Worm (Caenorhabditis elegans) whole organism, L1 larva: Measurements from ENCODE around the gene usp-50.

Source experiments
- C04F5.9 ChIP-seq: sonication (generic microtip); optimal IDR thresholded peaks from 2 replicates; lab custom pipeline; 2016; ENCODE audit warnings: missing genetic modification characterization, missing compliant biosample characterization
- C16A3.4 ChIP-seq: fragments of 150-350 bp; optimal IDR thresholded peaks from 2 replicates; lab custom pipeline; 2014; ENCODE audit warnings: missing biosample characterization, missing genetic modification characterization
- Y116A8C.19 ChIP-seq: sonication (generic microtip); optimal IDR thresholded peaks from 2 replicates; lab custom pipeline; 2016; ENCODE audit warnings: missing compliant biosample characterization, missing genetic modification characterization, borderline replicate concordance
- ceh-8 ChIP-seq: fragments of 200-800 bp; sonication (Bioruptor generic); optimal IDR thresholded peaks from 2 replicates; lab custom pipeline; 2018; ENCODE audit warnings: mild to moderate bottlenecking, missing genetic modification characterization, moderate library complexity, missing compliant biosample characterization
- ces-1 ChIP-seq: fragments of 150-350 bp; optimal IDR thresholded peaks from 2 replicates; lab custom pipeline; 2014; ENCODE audit warnings: missing biosample characterization, missing genetic modification reagents, missing genetic modification characterization
- dsc-1 ChIP-seq: sonication (generic microtip); optimal IDR thresholded peaks from 2 replicates; lab custom pipeline; 2016; ENCODE audit warnings: mild to moderate bottlenecking, missing genetic modification characterization, missing compliant biosample characterization
- egl-13 ChIP-seq: sonication (generic microtip); optimal IDR thresholded peaks from 2 replicates; lab custom pipeline; 2016; ENCODE audit warnings: missing genotype, missing genetic modification reagents, missing genetic modification characterization, missing compliant biosample characterization
- egl-27 ChIP-seq, 2 experiments: fragments of 150-350 bp in 1 of 2; sonication (generic microtip); optimal IDR thresholded peaks; 3 replicates each; lab custom pipeline; 2017 to 2018; ENCODE audit warnings: missing biosample characterization in 2 of 2, missing genetic modification characterization in 2 of 2, missing genetic modification reagents in 2 of 2
- elt-3 ChIP-seq, 6 experiments: fragments of 150-350 bp in 1 of 6; sonication (generic microtip); optimal IDR thresholded peaks; 2 replicates each; lab custom pipeline; 2017 to 2018; ENCODE audit warnings: missing biosample characterization in 6 of 6, missing genetic modification characterization in 6 of 6, inconsistent platforms in 1 of 6
- ets-5 ChIP-seq: fragments of 200-800 bp; sonication (Bioruptor generic); IDR thresholded peaks from 2 replicates; pipeline ENCODE4 v1.3.6; 2022; ENCODE audit warnings: missing genetic modification characterization, missing compliant biosample characterization
- fkh-10 ChIP-seq: sonication (generic microtip); optimal IDR thresholded peaks from 2 replicates; lab custom pipeline; 2017; ENCODE audit warnings: missing biosample characterization, missing genetic modification reagents, missing genetic modification characterization
- fkh-4 ChIP-seq: sonication (generic microtip); optimal IDR thresholded peaks from 2 replicates; lab custom pipeline; 2016; ENCODE audit warnings: missing compliant biosample characterization, missing genetic modification characterization, borderline replicate concordance
- fkh-8 ChIP-seq: sonication (generic microtip); optimal IDR thresholded peaks from 2 replicates; lab custom pipeline; 2016; ENCODE audit warnings: mild to moderate bottlenecking, missing genetic modification characterization, missing compliant biosample characterization
- grh-1 ChIP-seq: fragments of 200-800 bp; sonication (Bioruptor generic); IDR thresholded peaks from 2 replicates; pipeline ENCODE4 v1.3.6; 2022; ENCODE audit warnings: missing genetic modification reagents, missing genetic modification characterization, missing compliant biosample characterization
- hlh-4 ChIP-seq: sonication (generic microtip); optimal IDR thresholded peaks from 2 replicates; lab custom pipeline; 2016; ENCODE audit warnings: mild to moderate bottlenecking, missing genetic modification characterization, missing compliant biosample characterization
- isw-1 ChIP-seq: fragments of 200-800 bp; sonication (Bioruptor generic); IDR thresholded peaks from 2 replicates; pipeline ENCODE4 v1.3.6; 2022; ENCODE audit warnings: missing genetic modification characterization, missing compliant biosample characterization
- jun-1 ChIP-seq: fragments of 150-350 bp; optimal IDR thresholded peaks from 2 replicates; lab custom pipeline; 2014; ENCODE audit warnings: missing biosample characterization, missing genetic modification reagents, missing genetic modification characterization
- lin-13 ChIP-seq: fragments of 150-350 bp; optimal IDR thresholded peaks from 2 replicates; lab custom pipeline; 2014; ENCODE audit warnings: missing biosample characterization, missing genetic modification reagents, missing genetic modification characterization
- lin-14 ChIP-seq: fragments of 200-800 bp; sonication (Bioruptor generic); optimal IDR thresholded peaks from 2 replicates; lab custom pipeline; 2018; ENCODE audit warnings: mild to moderate bottlenecking, missing genetic modification characterization, moderate library complexity, missing compliant biosample characterization
- lin-35 ChIP-seq, 2 experiments: fragments of 150-350 bp; optimal IDR thresholded peaks; 2 replicates each; lab custom pipeline; 2014; ENCODE audit warnings: missing biosample characterization in 2 of 2, missing genetic modification characterization in 2 of 2, missing genetic modification reagents in 2 of 2
- lin-39 ChIP-seq: fragments of 150-350 bp; optimal IDR thresholded peaks from 2 replicates; lab custom pipeline; 2014; ENCODE audit warnings: missing biosample characterization, missing genetic modification reagents, missing genetic modification characterization
- lir-3 ChIP-seq: sonication (generic microtip); optimal IDR thresholded peaks from 2 replicates; lab custom pipeline; 2016; ENCODE audit warnings: mild to moderate bottlenecking, missing genetic modification characterization, moderate library complexity, missing compliant biosample characterization; ENCODE audit not compliant: poor library complexity
- lsy-2 ChIP-seq, 2 experiments: fragments of 150-350 bp; optimal IDR thresholded peaks; 2 replicates each; lab custom pipeline; 2014; ENCODE audit warnings: missing biosample characterization in 2 of 2, missing genetic modification characterization in 2 of 2
- mab-9 ChIP-seq: fragments of 200-800 bp; sonication (Bioruptor generic); IDR thresholded peaks from 2 replicates; pipeline ENCODE4 v1.3.6; 2022; ENCODE audit warnings: missing genetic modification reagents, missing genetic modification characterization, missing compliant biosample characterization
- mdl-1 ChIP-seq, 2 experiments: fragments of 150-350 bp; optimal IDR thresholded peaks; 2 replicates each; lab custom pipeline; 2014 to 2017; ENCODE audit warnings: missing biosample characterization in 2 of 2, missing genetic modification characterization in 2 of 2, inconsistent platforms in 1 of 2
- mep-1 ChIP-seq: fragments of 150-350 bp; optimal IDR thresholded peaks from 2 replicates; lab custom pipeline; 2014; ENCODE audit warnings: missing biosample characterization, missing genetic modification characterization
- nhr-11 ChIP-seq: fragments of 150-350 bp; optimal IDR thresholded peaks from 2 replicates; lab custom pipeline; 2014; ENCODE audit warnings: missing biosample characterization, missing genetic modification characterization
- nhr-19 ChIP-seq: fragments of 200-800 bp; sonication (Bioruptor generic); conservative IDR thresholded peaks from 2 replicates; pipeline ENCODE4 v1.3.6; 2022; ENCODE audit warnings: missing genetic modification characterization, missing compliant biosample characterization
- nhr-237 ChIP-seq: fragments of 150-350 bp; optimal IDR thresholded peaks from 2 replicates; lab custom pipeline; 2014; ENCODE audit warnings: missing biosample characterization, missing genetic modification characterization
- nhr-47 ChIP-seq: sonication (generic microtip); optimal IDR thresholded peaks from 2 replicates; lab custom pipeline; 2016; ENCODE audit warnings: mild to moderate bottlenecking, missing genetic modification characterization, moderate library complexity, missing compliant biosample characterization
- nhr-76 ChIP-seq: sonication (generic microtip); optimal IDR thresholded peaks from 2 replicates; lab custom pipeline; 2017; ENCODE audit warnings: missing biosample characterization, missing genetic modification characterization
- nhr-84 ChIP-seq: sonication (generic microtip); optimal IDR thresholded peaks from 2 replicates; lab custom pipeline; 2017; ENCODE audit warnings: missing biosample characterization, missing genetic modification characterization
- nhr-85 ChIP-seq: sonication (generic microtip); peaks from one replicate; lab custom pipeline; 2016; ENCODE audit warnings: missing genetic modification characterization, inconsistent platforms, missing compliant biosample characterization
- nhr-90 ChIP-seq: sonication (generic microtip); optimal IDR thresholded peaks from 2 replicates; lab custom pipeline; 2016; ENCODE audit warnings: mild to moderate bottlenecking, missing genetic modification characterization, missing compliant biosample characterization; ENCODE audit not compliant: poor library complexity
- pax-3 ChIP-seq: fragments of 200-800 bp; sonication (Bioruptor generic); optimal IDR thresholded peaks from 2 replicates; lab custom pipeline; 2018; ENCODE audit warnings: mild to moderate bottlenecking, missing genetic modification characterization, moderate library complexity, missing compliant biosample characterization
- pqm-1 ChIP-seq: sonication (generic microtip); optimal IDR thresholded peaks from 3 replicates; lab custom pipeline; 2017; ENCODE audit warnings: missing biosample characterization, missing genetic modification characterization
- sox-4 ChIP-seq: sonication (generic microtip); optimal IDR thresholded peaks from 2 replicates; lab custom pipeline; 2016; ENCODE audit warnings: missing genetic modification characterization, missing compliant biosample characterization
- sup-37 ChIP-seq: fragments of 200-800 bp; sonication (Bioruptor generic); optimal IDR thresholded peaks from 2 replicates; lab custom pipeline; 2018; ENCODE audit warnings: mild to moderate bottlenecking, missing genetic modification characterization, missing compliant biosample characterization
- swsn-7 ChIP-seq: sonication (generic microtip); optimal IDR thresholded peaks from 2 replicates; lab custom pipeline; 2016; ENCODE audit warnings: missing genetic modification characterization, missing compliant biosample characterization
- tlp-1 ChIP-seq: fragments of 150-350 bp; optimal IDR thresholded peaks from 2 replicates; lab custom pipeline; 2014; ENCODE audit warnings: missing biosample characterization, missing genetic modification characterization
- unc-130 ChIP-seq: fragments of 150-350 bp; optimal IDR thresholded peaks from 2 replicates; lab custom pipeline; 2017; ENCODE audit warnings: missing biosample characterization, missing genetic modification characterization, inconsistent platforms
- unc-30 ChIP-seq: sonication (generic microtip); optimal IDR thresholded peaks from 2 replicates; lab custom pipeline; 2017; ENCODE audit warnings: missing biosample characterization, missing genetic modification characterization
- unc-62 ChIP-seq: fragments of 150-350 bp; optimal IDR thresholded peaks from 2 replicates; lab custom pipeline; 2014; ENCODE audit warnings: missing biosample characterization, missing genetic modification reagents, missing genetic modification characterization
- unc-86 ChIP-seq: sonication (generic microtip); optimal IDR thresholded peaks from 2 replicates; lab custom pipeline; 2016; ENCODE audit warnings: missing genetic modification characterization, missing compliant biosample characterization
- unc-98 ChIP-seq: fragments of 200-800 bp; sonication (Bioruptor generic); IDR thresholded peaks from 2 replicates; pipeline ENCODE4 v1.3.6; 2022; ENCODE audit warnings: missing genetic modification characterization, missing compliant biosample characterization
- xbp-1 ChIP-seq: sonication (generic microtip); optimal IDR thresholded peaks from 2 replicates; lab custom pipeline; 2016; ENCODE audit warnings: missing genetic modification characterization, missing compliant biosample characterization
- zag-1 ChIP-seq: fragments of 150-350 bp; optimal IDR thresholded peaks from 2 replicates; lab custom pipeline; 2014; ENCODE audit warnings: missing biosample characterization, missing genetic modification characterization
- zip-4 ChIP-seq: fragments of 200-800 bp; sonication (Bioruptor generic); optimal IDR thresholded peaks from 2 replicates; lab custom pipeline; 2018; ENCODE audit warnings: mild to moderate bottlenecking, missing genetic modification characterization, moderate library complexity, missing compliant biosample characterization
- ztf-11 ChIP-seq, 2 experiments: sonication (generic microtip); optimal IDR thresholded peaks; 2 replicates each; lab custom pipeline; 2016 to 2017; ENCODE audit warnings: missing genetic modification characterization in 2 of 2, missing biosample characterization in 1 of 2, missing compliant biosample characterization in 1 of 2
- ztf-4 ChIP-seq: fragments of 150-350 bp; optimal IDR thresholded peaks from 2 replicates; lab custom pipeline; 2014; ENCODE audit warnings: missing biosample characterization, missing genetic modification characterization

The usp-50 gene

DNA sequence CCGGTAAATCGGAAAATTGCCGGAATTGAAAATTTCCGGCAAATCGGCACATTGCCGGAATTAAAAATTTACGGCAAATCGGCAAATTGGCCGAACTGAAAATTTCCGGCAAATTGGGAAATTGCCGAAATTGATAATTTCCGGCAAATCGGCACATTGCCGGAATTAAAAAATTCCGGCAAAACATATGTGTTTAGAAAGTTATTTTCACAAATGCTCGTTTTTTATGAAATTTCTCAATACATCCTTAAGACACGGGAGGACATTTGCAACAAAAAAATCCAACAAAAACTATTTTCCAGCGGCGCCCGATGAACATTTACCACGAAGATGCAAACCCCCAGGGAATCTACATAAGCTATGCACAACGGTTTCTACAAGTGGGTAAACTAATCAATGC lies 6.0 kb upstream of the usp-50 start, which contains the start of gene C06H5.8:
C06H5.8 (plus strand) TSS at position 301 of the 400 bp plus-strand sequence.
- TF ChIP-seq mab-9 (no peak), C04F5.9 (tag; lab: Kevin White, UChicago) (no peak), unc-86 (tag; lab: Kevin White, UChicago) (no peak), jun-1 (tag; lab: Kevin White, UChicago) (no peak), ceh-8 (GFP tag; lab: Kevin White, UChicago) (no peak), unc-98 (GFP tag; lab: Robert Waterston, UW) (no peak), egl-27 (tag; optimal IDR thresholded peaks at IDR 0.05; lab: Kevin White, UChicago) (no peak), swsn-7 (tag; lab: Kevin White, UChicago) (no peak), ces-1 (GFP tag; lab: Kevin White, UChicago) (no peak), unc-30 (tag; lab: Kevin White, UChicago) (no peak), xbp-1 (no peak)

DNA sequence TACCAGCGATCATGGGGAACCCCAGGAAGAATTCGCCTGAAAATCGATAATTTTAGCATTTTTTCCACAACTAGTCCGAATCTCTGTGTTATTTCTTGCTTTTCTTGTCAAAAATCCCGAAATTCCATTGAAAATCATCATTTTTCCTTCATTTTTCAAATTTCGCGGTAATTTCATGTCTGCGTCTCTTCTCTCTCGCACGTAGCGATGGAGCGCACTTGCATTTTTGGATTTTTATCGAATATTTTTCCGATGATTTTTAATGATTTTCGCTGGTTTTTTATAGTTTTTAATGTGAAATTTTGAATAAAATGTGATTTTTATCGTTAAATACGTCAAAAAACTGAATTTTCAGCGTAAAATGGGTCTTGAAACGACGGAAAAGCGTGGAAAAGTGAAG lies 3.3 kb upstream of the usp-50 start, which contains the start of gene E01B7.2:
E01B7.2 (plus strand) TSS at position 350 of the 400 bp plus-strand sequence.
- TF ChIP-seq ces-1 (GFP tag; lab: Kevin White, UChicago), result no peak
- TF ChIP-seq zip-4 (GFP tag; lab: Kevin White, UChicago), result peak; percentile 53
- TF ChIP-seq unc-130 (tag; lab: Kevin White, UChicago), result peak; percentile 57
- peak in 1 of 2 experiments; percentile 52 for TF ChIP-seq ztf-11 (tag; optimal IDR thresholded peaks at IDR 0.05; lab: Kevin White, UChicago)
- TF ChIP-seq nhr-19, result peak; percentile 80
- TF ChIP-seq C04F5.9 (tag; lab: Kevin White, UChicago), result peak; percentile 18
- peak; percentile 71 for TF ChIP-seq C16A3.4
- TF ChIP-seq isw-1 (GFP tag; lab: Robert Waterston, UW), result peak; percentile 76
- no peak for TF ChIP-seq hlh-4
- peak; percentile 72 for TF ChIP-seq lin-13
- peak; percentile 5 for TF ChIP-seq nhr-237 (tag; lab: Kevin White, UChicago)
- no peak for TF ChIP-seq sup-37 (GFP tag; lab: Kevin White, UChicago)
- peak; percentile 90 to 91 for TF ChIP-seq lsy-2 (tag; optimal IDR thresholded peaks at IDR 0.05; lab: Kevin White, UChicago)
- TF ChIP-seq lin-14 (GFP tag; lab: Kevin White, UChicago), result no peak
- peak; percentile 90 for TF ChIP-seq nhr-85
- TF ChIP-seq nhr-47 (tag; lab: Kevin White, UChicago), result peak; percentile 91
- TF ChIP-seq fkh-4, result no peak
- TF ChIP-seq mdl-1 (tag; optimal IDR thresholded peaks at IDR 0.05; lab: Kevin White, UChicago), result peak in 1 of 2 experiments; percentile 68
- peak; percentile 82 for TF ChIP-seq nhr-90 (tag; lab: Kevin White, UChicago)
- TF ChIP-seq unc-62, result no peak
- peak in 2 of 6 experiments; percentile 68 to 77 for TF ChIP-seq elt-3 (tag; optimal IDR thresholded peaks at IDR 0.05; lab: Kevin White, UChicago)
- peak; percentile 59 for TF ChIP-seq fkh-8 (tag; lab: Kevin White, UChicago)
- TF ChIP-seq jun-1 (tag; lab: Kevin White, UChicago), result peak; percentile 68
- peak; percentile 83 for TF ChIP-seq unc-86 (tag; lab: Kevin White, UChicago)
- TF ChIP-seq ztf-4 (tag; lab: Kevin White, UChicago), result peak; percentile 30
- TF ChIP-seq lir-3 (tag; lab: Kevin White, UChicago), result no peak
- no peak for TF ChIP-seq Y116A8C.19
- TF ChIP-seq egl-13 (tag; lab: Kevin White, UChicago), result peak; percentile 46
- TF ChIP-seq pax-3, result no peak
- TF ChIP-seq grh-1 (GFP tag; lab: Robert Waterston, UW), result peak; percentile 82
- TF ChIP-seq lin-35 (GFP tag; optimal IDR thresholded peaks at IDR 0.05; lab: Kevin White, UChicago), result peak; percentile 97 to 99
- TF ChIP-seq ets-5, result no peak
- TF ChIP-seq tlp-1 (tag; lab: Kevin White, UChicago), result no peak
- TF ChIP-seq fkh-10 (GFP tag; lab: Kevin White, UChicago), result peak; percentile 18
- peak; percentile 87 for TF ChIP-seq mep-1
- no peak for TF ChIP-seq nhr-76 (tag; lab: Kevin White, UChicago)
- TF ChIP-seq xbp-1, result peak; percentile 81
- TF ChIP-seq sox-4, result peak; percentile 40
- peak; percentile 80 for TF ChIP-seq dsc-1 (tag; lab: Kevin White, UChicago)
- peak; percentile 81 for TF ChIP-seq nhr-11 (tag; lab: Kevin White, UChicago)
- TF ChIP-seq pqm-1 (tag; lab: Kevin White, UChicago), result no peak
- no peak for TF ChIP-seq nhr-84 (tag; lab: Kevin White, UChicago)
- no peak for TF ChIP-seq zag-1 (tag; lab: Kevin White, UChicago)
- peak; percentile 66 for TF ChIP-seq lin-39 (tag; lab: Kevin White, UChicago)
